In genomic region chr3R:30261838-30262237, dm6 we compare ENCODE assay signal across 5 fruit fly cellular contexts.
TF ChIP-seq lines count a peak whose summit lies in the region.

No protein-coding gene starts in this region.

- TF ChIP-seq CTCF in whole organism, embryonic (GFP tag; optimal IDR thresholded peaks at IDR 0.05; lab: Kevin White, UChicago) = no peak

TF ChIP-seq in whole organism, adult, 20 proteins besides CTCF, POLR2A, EP300 and RAD21:
- TF ChIP-seq CG33017 (tag; optimal IDR thresholded peaks at IDR 0.05; lab: Kevin White, UChicago) = no peak
- TF ChIP-seq tj (GFP tag; optimal IDR thresholded peaks at IDR 0.05; lab: Kevin White, UChicago) = peak; percentile 10
- TF ChIP-seq cnc (optimal IDR thresholded peaks at IDR 0.05; lab: Kevin White, UChicago) = no peak
- TF ChIP-seq Crg-1 (GFP tag; optimal IDR thresholded peaks at IDR 0.05; lab: Kevin White, UChicago) = no peak
- no peak for TF ChIP-seq ovo (GFP tag; optimal IDR thresholded peaks at IDR 0.05; lab: Kevin White, UChicago)

TF ChIP-seq in whole organism, embryonic, 481 proteins besides CTCF, POLR2A, EP300 and RAD21 (continues in another document):
- TF ChIP-seq dmrt11E (tag; optimal IDR thresholded peaks at IDR 0.05; lab: Kevin White, UChicago) (peak; percentile 40), CG12391 (tag; optimal IDR thresholded peaks at IDR 0.05; lab: Kevin White, UChicago) (peak; percentile 19), sd (tag; optimal IDR thresholded peaks at IDR 0.05; lab: Kevin White, UChicago) (no peak), nom (GFP tag; optimal IDR thresholded peaks at IDR 0.05; lab: Kevin White, UChicago) (peak; percentile 97), corto (GFP tag; optimal IDR thresholded peaks at IDR 0.05; lab: Kevin White, UChicago) (peak; percentile 86), lbe (GFP tag; optimal IDR thresholded peaks at IDR 0.05; lab: Kevin White, UChicago) (peak; percentile 88), nau (GFP tag; optimal IDR thresholded peaks at IDR 0.05; lab: Kevin White, UChicago) (no peak), pb (GFP tag; optimal IDR thresholded peaks at IDR 0.05; lab: Kevin White, UChicago) (no peak), CG1529 (GFP tag; optimal IDR thresholded peaks at IDR 0.05; lab: Kevin White, UChicago) (no peak), unpg (GFP tag; optimal IDR thresholded peaks at IDR 0.05; lab: Kevin White, UChicago) (peak; percentile 9), chinmo (GFP tag; IDR thresholded peaks at IDR 0.05; lab: Robert Waterston, UW; ENCODE audit: partially characterized antibody) (no peak), crol (GFP tag; IDR thresholded peaks at IDR 0.05; lab: Robert Waterston, UW) (0 out of 2 replicates have a peak, but pooled peaks have one; percentile 5), sens (GFP tag; lab: Kevin White, UChicago) (peak; percentile 73), phol (tag; optimal IDR thresholded peaks at IDR 0.05; lab: Kevin White, UChicago) (no peak), Drgx (GFP tag; IDR thresholded peaks at IDR 0.05; lab: Robert Waterston, UW) (peak; percentile 80), ap (GFP tag; IDR thresholded peaks at IDR 0.05; lab: Robert Waterston, UW) (no peak), gem (tag; optimal IDR thresholded peaks at IDR 0.05; lab: Kevin White, UChicago) (peak; percentile 32), bsh (GFP tag; optimal IDR thresholded peaks at IDR 0.05; lab: Kevin White, UChicago) (peak; percentile 34 to 97), esg (GFP tag; conservative IDR thresholded peaks at IDR 0.05; lab: Robert Waterston, UW) (0 out of 2 replicates have a peak, but pooled peaks have one; percentile 9), sens-2 (GFP tag; IDR thresholded peaks at IDR 0.05; lab: Robert Waterston, UW) (no peak), MBD-R2 (GFP tag; IDR thresholded peaks at IDR 0.05; lab: Robert Waterston, UW) (no peak)

TF ChIP-seq in whole organism, prepupa, 60 proteins besides CTCF, POLR2A, EP300 and RAD21 (continues in another document):
- TF ChIP-seq fkh (GFP tag; optimal IDR thresholded peaks at IDR 0.05; lab: Kevin White, UChicago) (no peak), dsx (GFP tag; optimal IDR thresholded peaks at IDR 0.05; lab: Kevin White, UChicago; ENCODE audit: poor library complexity, severe bottlenecking) (peak; percentile 99), Eip78C (GFP tag; lab: Kevin White, UChicago) (peak; percentile 96), salr (GFP tag; optimal IDR thresholded peaks at IDR 0.05; lab: Kevin White, UChicago) (peak; percentile 86 to 88), CG10669 (GFP tag; optimal IDR thresholded peaks at IDR 0.05; lab: Kevin White, UChicago) (peak; percentile 96), CG11294 (GFP tag; IDR thresholded peaks at IDR 0.05; lab: Robert Waterston, UW) (peak; percentile 40; the same call in 1 of the 2 replicates), CG8632 (GFP tag; optimal IDR thresholded peaks at IDR 0.05; lab: Kevin White, UChicago) (peak; percentile 95), acj6 (GFP tag; optimal IDR thresholded peaks at IDR 0.05; lab: Kevin White, UChicago) (peak; percentile 95), Eip75B (GFP tag; optimal IDR thresholded peaks at IDR 0.05; lab: Kevin White, UChicago) (peak; percentile 94), Hr38 (GFP tag; optimal IDR thresholded peaks at IDR 0.05; lab: Kevin White, UChicago) (no peak), OdsH (GFP tag; optimal IDR thresholded peaks at IDR 0.05; lab: Kevin White, UChicago) (peak; percentile 93), Lpt (GFP tag; optimal IDR thresholded peaks at IDR 0.05; lab: Kevin White, UChicago) (peak; percentile 86), spab (GFP tag; optimal IDR thresholded peaks at IDR 0.05; lab: Kevin White, UChicago) (peak; percentile 98), CG32006 (GFP tag; optimal IDR thresholded peaks at IDR 0.05; lab: Kevin White, UChicago) (peak; percentile 76), CG6808 (GFP tag; optimal IDR thresholded peaks at IDR 0.05; lab: Kevin White, UChicago) (peak; percentile 98), CG11902 (GFP tag; optimal IDR thresholded peaks at IDR 0.05; lab: Kevin White, UChicago) (peak; percentile 83), CG9139 (GFP tag; optimal IDR thresholded peaks at IDR 0.05; lab: Kevin White, UChicago) (peak; percentile 96), pdm3 (GFP tag; optimal IDR thresholded peaks at IDR 0.05; lab: Kevin White, UChicago) (peak; percentile 90), CG6854 (GFP tag; optimal IDR thresholded peaks at IDR 0.05; lab: Kevin White, UChicago) (peak; percentile 87), CG10631 (GFP tag; optimal IDR thresholded peaks at IDR 0.05; lab: Kevin White, UChicago) (peak; percentile 97), Ets21C (GFP tag; optimal IDR thresholded peaks at IDR 0.05; lab: Kevin White, UChicago) (peak; percentile 84), CG3032 (tag; optimal IDR thresholded peaks at IDR 0.05; lab: Kevin White, UChicago) (peak; percentile 98)

TF ChIP-seq in whole organism, pupa, 21 proteins besides CTCF, POLR2A, EP300 and RAD21:
- peak; percentile 73 for TF ChIP-seq EcR (GFP tag; optimal IDR thresholded peaks at IDR 0.05; lab: Kevin White, UChicago)
- TF ChIP-seq CG14655 (GFP tag; optimal IDR thresholded peaks at IDR 0.05; lab: Kevin White, UChicago) = peak; percentile 91
- peak; percentile 86 for TF ChIP-seq fd96Ca (GFP tag; IDR thresholded peaks at IDR 0.05; lab: Robert Waterston, UW)
- TF ChIP-seq CG8301 (tag; optimal IDR thresholded peaks at IDR 0.05; lab: Kevin White, UChicago) = peak; percentile 81
- TF ChIP-seq Pif1B (GFP tag; optimal IDR thresholded peaks at IDR 0.05; lab: Kevin White, UChicago) = peak; percentile 93
- TF ChIP-seq CG9948 (tag; optimal IDR thresholded peaks at IDR 0.05; lab: Kevin White, UChicago) = peak; percentile 98
- peak; percentile 98 for TF ChIP-seq CG8159 (tag; optimal IDR thresholded peaks at IDR 0.05; lab: Kevin White, UChicago)
- peak; percentile 90 for TF ChIP-seq CG12605 (GFP tag; IDR thresholded peaks at IDR 0.05; lab: Robert Waterston, UW)
- TF ChIP-seq CG15710 (tag; optimal IDR thresholded peaks at IDR 0.05; lab: Kevin White, UChicago) = peak; percentile 98
- TF ChIP-seq rn (GFP tag; IDR thresholded peaks at IDR 0.05; lab: Robert Waterston, UW) = 0 out of 2 replicates have a peak, but pooled peaks have one; percentile 24
- peak; percentile 96 for TF ChIP-seq gl (tag; optimal IDR thresholded peaks at IDR 0.05; lab: Kevin White, UChicago)
- peak; percentile 97 for TF ChIP-seq CG34367 (tag; optimal IDR thresholded peaks at IDR 0.05; lab: Kevin White, UChicago)
- TF ChIP-seq Pif1A (GFP tag; optimal IDR thresholded peaks at IDR 0.05; lab: Kevin White, UChicago) = peak; percentile 88
- TF ChIP-seq CG32121 (GFP tag; IDR thresholded peaks at IDR 0.05; lab: Robert Waterston, UW) = no peak
- TF ChIP-seq CG13204 (GFP tag; optimal IDR thresholded peaks at IDR 0.05; lab: Kevin White, UChicago) = peak; percentile 96
- peak; percentile 98 for TF ChIP-seq CG17806 (tag; optimal IDR thresholded peaks at IDR 0.05; lab: Kevin White, UChicago)
- TF ChIP-seq CG10348 (GFP tag; IDR thresholded peaks at IDR 0.05; lab: Robert Waterston, UW) = no peak
- peak; percentile 96 for TF ChIP-seq D1 (tag; optimal IDR thresholded peaks at IDR 0.05; lab: Kevin White, UChicago)
- TF ChIP-seq Ets98B (GFP tag; IDR thresholded peaks at IDR 0.05; lab: Robert Waterston, UW) = peak; percentile 40; the same call in 1 of the 2 replicates
- peak; percentile 85 for TF ChIP-seq CG4496 (GFP tag; IDR thresholded peaks at IDR 0.05; lab: Robert Waterston, UW)
- peak; percentile 91 for TF ChIP-seq Snoo (tag; optimal IDR thresholded peaks at IDR 0.05; lab: Kevin White, UChicago)

TF ChIP-seq in whole organism, wandering third instar larva, 38 proteins besides CTCF, POLR2A, EP300 and RAD21 (continues in another document):
- TF ChIP-seq Hr78 (GFP tag; optimal IDR thresholded peaks at IDR 0.05; lab: Kevin White, UChicago) = no peak
- TF ChIP-seq Hr83 (GFP tag; optimal IDR thresholded peaks at IDR 0.05; lab: Kevin White, UChicago; ENCODE audit: poor library complexity, severe bottlenecking) = no peak
- TF ChIP-seq lola (GFP tag; optimal IDR thresholded peaks at IDR 0.05; lab: Kevin White, UChicago) = no peak
- peak; percentile 85 for TF ChIP-seq woc (GFP tag; optimal IDR thresholded peaks at IDR 0.05; lab: Kevin White, UChicago)
- peak; percentile 62 for TF ChIP-seq Rel (GFP tag; optimal IDR thresholded peaks at IDR 0.05; lab: Kevin White, UChicago)
- TF ChIP-seq Rel (tag; optimal IDR thresholded peaks at IDR 0.05; lab: Kevin White, UChicago) = peak; percentile 74
- peak; percentile 96 for TF ChIP-seq h (GFP tag; optimal IDR thresholded peaks at IDR 0.05; lab: Kevin White, UChicago)
- peak; percentile 11 for TF ChIP-seq Mio (GFP tag; optimal IDR thresholded peaks at IDR 0.05; lab: Kevin White, UChicago)
- no peak for TF ChIP-seq Vsx2 (GFP tag; optimal IDR thresholded peaks at IDR 0.05; lab: Kevin White, UChicago; ENCODE audit: partially characterized antibody)
- TF ChIP-seq brk (GFP tag; optimal IDR thresholded peaks at IDR 0.05; lab: Kevin White, UChicago) = peak; percentile 88
- no peak for TF ChIP-seq sv (GFP tag; optimal IDR thresholded peaks at IDR 0.05; lab: Kevin White, UChicago)
- TF ChIP-seq sage (GFP tag; optimal IDR thresholded peaks at IDR 0.05; lab: Kevin White, UChicago) = peak; percentile 91
- peak; percentile 79 for TF ChIP-seq dmrt93B (GFP tag; optimal IDR thresholded peaks at IDR 0.05; lab: Kevin White, UChicago)
- peak; percentile 92 for TF ChIP-seq psq (GFP tag; optimal IDR thresholded peaks at IDR 0.05; lab: Kevin White, UChicago)
- peak; percentile 99 for TF ChIP-seq fru (GFP tag; optimal IDR thresholded peaks at IDR 0.05; lab: Kevin White, UChicago)
- peak; percentile 82 for TF ChIP-seq CG9705 (GFP tag; optimal IDR thresholded peaks at IDR 0.05; lab: Kevin White, UChicago)
- peak; percentile 95 for TF ChIP-seq rgr (GFP tag; optimal IDR thresholded peaks at IDR 0.05; lab: Kevin White, UChicago)
- TF ChIP-seq Hnf4 (GFP tag; optimal IDR thresholded peaks at IDR 0.05; lab: Kevin White, UChicago) = peak; percentile 91
- no peak for TF ChIP-seq pan (optimal IDR thresholded peaks at IDR 0.05; lab: Kevin White, UChicago)
- TF ChIP-seq OdsH (GFP tag; optimal IDR thresholded peaks at IDR 0.05; lab: Kevin White, UChicago) = peak; percentile 93
- no peak for TF ChIP-seq usp (GFP tag; optimal IDR thresholded peaks at IDR 0.05; lab: Kevin White, UChicago)
- TF ChIP-seq Dif (GFP tag; optimal IDR thresholded peaks at IDR 0.05; lab: Kevin White, UChicago; ENCODE audit: partially characterized antibody) = no peak
- TF ChIP-seq HLH106 (tag; optimal IDR thresholded peaks at IDR 0.05; lab: Kevin White, UChicago) = peak; percentile 94
- peak; percentile 86 for TF ChIP-seq tai (GFP tag; optimal IDR thresholded peaks at IDR 0.05; lab: Kevin White, UChicago)
- peak; percentile 75 for TF ChIP-seq Jra (GFP tag; optimal IDR thresholded peaks at IDR 0.05; lab: Kevin White, UChicago)
- peak; percentile 14 to 93 for TF ChIP-seq foxo (GFP tag; optimal IDR thresholded peaks at IDR 0.05; lab: Kevin White, UChicago)
- no peak for TF ChIP-seq Abd-B (GFP tag; optimal IDR thresholded peaks at IDR 0.05; lab: Kevin White, UChicago)
- peak; percentile 92 for TF ChIP-seq ey (GFP tag; optimal IDR thresholded peaks at IDR 0.05; lab: Kevin White, UChicago)
- TF ChIP-seq br (GFP tag; optimal IDR thresholded peaks at IDR 0.05; lab: Kevin White, UChicago) = peak; percentile 93
- peak; percentile 74 for TF ChIP-seq CrebA (GFP tag; optimal IDR thresholded peaks at IDR 0.05; lab: Kevin White, UChicago; ENCODE audit: borderline replicate concordance)
